Worm (Caenorhabditis elegans) whole organism, L2 larva: Measurements from ENCODE around the gene Y113G7A.16.

Source experiments
- R02D3.7 ChIP-seq: fragments of 150-350 bp; optimal IDR thresholded peaks from 2 replicates; lab custom pipeline; 2014; ENCODE audit warnings: missing biosample characterization, missing genetic modification characterization
- crh-2 ChIP-seq: sonication (generic microtip); optimal IDR thresholded peaks from 2 replicates; lab custom pipeline; 2017; ENCODE audit warnings: missing biosample characterization, missing genetic modification characterization
- elt-3 ChIP-seq: sonication (generic microtip); optimal IDR thresholded peaks from 2 replicates; lab custom pipeline; 2017; ENCODE audit warnings: missing biosample characterization, missing genetic modification characterization
- fos-1 ChIP-seq: fragments of 150-350 bp; optimal IDR thresholded peaks from 2 replicates; lab custom pipeline; 2014; ENCODE audit warnings: missing biosample characterization, missing genetic modification characterization
- mab-5 ChIP-seq: fragments of 150-350 bp; optimal IDR thresholded peaks from 2 replicates; lab custom pipeline; 2014; ENCODE audit warnings: missing biosample characterization, missing genetic modification characterization
- nhr-10 ChIP-seq: sonication (generic microtip); optimal IDR thresholded peaks from 2 replicates; lab custom pipeline; 2017; ENCODE audit warnings: missing biosample characterization, missing genetic modification characterization
- nhr-11 ChIP-seq: fragments of 150-350 bp; optimal IDR thresholded peaks from 2 replicates; lab custom pipeline; 2014; ENCODE audit warnings: missing biosample characterization, missing genetic modification characterization
- skn-1 ChIP-seq: sonication (generic microtip); optimal IDR thresholded peaks from 2 replicates; lab custom pipeline; 2017; ENCODE audit warnings: missing biosample characterization, missing genetic modification characterization

- TF ChIP-seq crh-2 (tag; lab: Kevin White, UChicago) (no peak), elt-3 (no peak), fos-1 (no peak), skn-1 (no peak), mab-5 (tag; lab: Kevin White, UChicago) (no peak), nhr-10 (tag; lab: Kevin White, UChicago) (no peak), nhr-11 (tag; lab: Kevin White, UChicago) (no peak), R02D3.7 (tag; lab: Kevin White, UChicago) (no peak)
Measured at ce11 chrV:20087635-20088034, 50.2 kb downstream of the Y113G7A.16 start, which contains the start of gene fre-1.
